Worm (Caenorhabditis elegans) whole organism, young adult: ENCODE measurements around the gene mab-5.
A peak's percentile ranks its signal among the peaks of the same experiment; 100 is the strongest.

Experiments used
- B0019.2 ChIP-seq: fragments of 200-800 bp; sonication (Bioruptor generic); conservative IDR thresholded peaks from 2 replicates; pipeline ENCODE4 v1.3.6; 2022; ENCODE audit warnings: missing genetic modification reagents, missing genetic modification characterization, missing compliant biosample characterization
- F55B11.4 ChIP-seq: sonication (generic microtip); optimal IDR thresholded peaks from 2 replicates; lab custom pipeline; 2016; ENCODE audit warnings: missing compliant biosample characterization, missing genetic modification characterization, borderline replicate concordance; ENCODE audit not compliant: insufficient read depth
- K11D2.4 ChIP-seq: fragments of 200-800 bp; sonication (Bioruptor generic); IDR thresholded peaks from 2 replicates; pipeline ENCODE4 v1.3.6; 2022; ENCODE audit warnings: missing genetic modification reagents, missing genetic modification characterization, missing compliant biosample characterization
- Y79H2A.3 ChIP-seq: fragments of 200-800 bp; sonication (Bioruptor generic); conservative IDR thresholded peaks from 2 replicates; pipeline ENCODE4 v1.3.6; 2022; ENCODE audit warnings: missing genetic modification reagents, missing genetic modification characterization, missing compliant biosample characterization
- Y95B8A.8 ChIP-seq: fragments of 200-800 bp; sonication (Bioruptor generic); IDR thresholded peaks from 2 replicates; pipeline ENCODE4 v1.3.6; 2022; ENCODE audit warnings: missing genetic modification reagents, missing genetic modification characterization, missing compliant biosample characterization
- ceh-58 ChIP-seq: fragments of 200-800 bp; sonication (Bioruptor generic); IDR thresholded peaks from 2 replicates; pipeline ENCODE4 v1.3.6; 2022; ENCODE audit warnings: missing genetic modification characterization, missing compliant biosample characterization
- ceh-91 ChIP-seq: fragments of 200-800 bp; sonication (Bioruptor generic); IDR thresholded peaks from 2 replicates; pipeline ENCODE4 v1.3.6; 2022; ENCODE audit warnings: missing genetic modification reagents, missing genetic modification characterization, missing compliant biosample characterization
- efl-1 ChIP-seq: fragments of 150-350 bp; optimal IDR thresholded peaks from 2 replicates; lab custom pipeline; 2014; ENCODE audit warnings: missing biosample characterization, missing genetic modification reagents, missing genetic modification characterization
- egrh-3 ChIP-seq: fragments of 200-800 bp; sonication (Bioruptor generic); IDR thresholded peaks from 2 replicates; pipeline ENCODE4 v1.3.6; 2022; ENCODE audit warnings: missing genetic modification reagents, missing genetic modification characterization, missing compliant biosample characterization
- him-1 ChIP-seq: sonication (generic microtip); optimal IDR thresholded peaks from 2 replicates; lab custom pipeline; 2016; ENCODE audit warnings: missing genotype, missing genetic modification reagents, missing genetic modification characterization, missing compliant biosample characterization
- hlh-26 ChIP-seq: fragments of 200-800 bp; sonication (Bioruptor generic); conservative IDR thresholded peaks from 2 replicates; pipeline ENCODE4 v1.3.6; 2022; ENCODE audit warnings: missing genetic modification reagents, missing genetic modification characterization, missing compliant biosample characterization
- hmg-1.2 ChIP-seq: fragments of 200-800 bp; sonication (Bioruptor generic); IDR thresholded peaks from 2 replicates; pipeline ENCODE4 v1.3.6; 2022; ENCODE audit warnings: missing genetic modification reagents, missing genetic modification characterization, missing compliant biosample characterization
- hrde-1 ChIP-seq: sonication (generic microtip); optimal IDR thresholded peaks from 2 replicates; lab custom pipeline; 2016; ENCODE audit warnings: missing genetic modification characterization, mild to moderate bottlenecking, missing compliant biosample characterization, moderate library complexity, missing genotype, missing genetic modification reagents, borderline replicate concordance
- hsf-1 ChIP-seq: fragments of 200-800 bp; sonication (Bioruptor generic); IDR thresholded peaks from 2 replicates; pipeline ENCODE4 v1.3.6; 2022; ENCODE audit warnings: missing genetic modification reagents, missing genetic modification characterization, missing compliant biosample characterization
- let-607 ChIP-seq, 2 experiments: fragments of 200-800 bp in 1 of 2; sonication (Bioruptor generic) in 1 of 2; sonication (generic microtip) in 1 of 2; optimal IDR thresholded peaks; 2 replicates each; lab custom pipeline; 2016 to 2018; ENCODE audit warnings: mild to moderate bottlenecking in 2 of 2, missing compliant biosample characterization in 2 of 2, missing genetic modification characterization in 2 of 2, moderate library complexity in 2 of 2, missing genotype in 1 of 2
- lin-40 ChIP-seq: sonication (generic microtip); optimal IDR thresholded peaks from 2 replicates; lab custom pipeline; 2016; ENCODE audit warnings: missing genetic modification characterization, mild to moderate bottlenecking, missing compliant biosample characterization, missing genotype, missing genetic modification reagents
- lin-54 ChIP-seq: fragments of 200-800 bp; sonication (Bioruptor generic); optimal IDR thresholded peaks from 2 replicates; lab custom pipeline; 2018; ENCODE audit warnings: mild to moderate bottlenecking, missing genetic modification characterization, missing compliant biosample characterization
- madf-10 ChIP-seq: sonication (generic microtip); optimal IDR thresholded peaks from 2 replicates; lab custom pipeline; 2016; ENCODE audit warnings: mild to moderate bottlenecking, missing genetic modification characterization, missing compliant biosample characterization
- mcd-1 ChIP-seq: fragments of 200-800 bp; sonication (Bioruptor generic); IDR thresholded peaks from 2 replicates; pipeline ENCODE4 v1.3.6; 2022; ENCODE audit warnings: missing genetic modification reagents, missing genetic modification characterization, missing compliant biosample characterization
- nfyb-1 ChIP-seq: fragments of 200-800 bp; sonication (Bioruptor generic); IDR thresholded peaks from 2 replicates; pipeline ENCODE4 v1.3.6; 2022; ENCODE audit warnings: missing genetic modification reagents, missing genetic modification characterization, missing compliant biosample characterization
- pbrm-1 ChIP-seq: fragments of 200-800 bp; sonication (Bioruptor generic); IDR thresholded peaks from 2 replicates; pipeline ENCODE4 v1.3.6; 2022; ENCODE audit warnings: missing genetic modification reagents, missing genetic modification characterization, missing compliant biosample characterization
- repo-1 ChIP-seq: sonication (generic microtip); optimal IDR thresholded peaks from 2 replicates; lab custom pipeline; 2017; ENCODE audit warnings: mild to moderate bottlenecking, missing genetic modification characterization, missing compliant biosample characterization
- snpc-3.4 ChIP-seq: sonication (generic microtip); optimal IDR thresholded peaks from 2 replicates; lab custom pipeline; 2017; ENCODE audit warnings: missing genetic modification characterization, mild to moderate bottlenecking, missing compliant biosample characterization, antibody characterized with exemption, moderate library complexity, missing genotype, missing genetic modification reagents
- snpc-4 ChIP-seq, 5 experiments: fragments of 150-350 bp in 1 of 5; sonication (generic microtip) in 4 of 5; optimal IDR thresholded peaks; 2 replicates each; lab custom pipeline; 2014 to 2018; ENCODE audit warnings: missing genetic modification characterization in 5 of 5, missing biosample characterization in 3 of 5, antibody characterized with exemption in 2 of 5, mild to moderate bottlenecking in 2 of 5, missing compliant biosample characterization in 2 of 5, missing genotype in 2 of 5, moderate library complexity in 2 of 5, missing genetic modification reagents in 1 of 5
- zfh-2 ChIP-seq: fragments of 200-800 bp; sonication (Bioruptor generic); conservative IDR thresholded peaks from 2 replicates; pipeline ENCODE4 v1.3.6; 2022; ENCODE audit warnings: missing genetic modification reagents, missing genetic modification characterization, missing compliant biosample characterization
- ztf-6 ChIP-seq: fragments of 200-800 bp; sonication (Bioruptor generic); IDR thresholded peaks from 2 replicates; pipeline ENCODE4 v1.3.6; 2022; ENCODE audit warnings: missing genetic modification reagents, missing genetic modification characterization, missing compliant biosample characterization

Gene mab-5

DNA sequence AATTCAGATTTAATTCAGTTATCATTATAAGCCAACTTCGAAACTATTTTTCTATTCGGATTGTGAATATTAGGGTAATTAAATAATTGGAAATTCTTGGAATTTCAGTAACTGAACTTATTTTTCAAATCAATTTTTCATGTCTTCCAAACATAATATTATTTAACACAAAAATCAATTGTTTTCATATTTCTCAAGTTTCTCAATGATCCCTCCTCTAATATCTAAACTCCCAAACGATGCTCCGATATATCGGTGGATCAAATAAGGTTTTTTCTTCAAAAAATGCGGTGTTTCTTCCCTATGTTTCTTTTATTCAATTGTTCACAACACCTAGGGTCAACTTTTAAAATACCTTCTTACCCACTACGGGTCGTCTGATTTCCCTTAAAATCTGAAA, 33.2 kb upstream of the mab-5 start:
- TF ChIP-seq Y95B8A.8 (GFP tag; lab: Robert Waterston, UW) (no peak), mcd-1 (GFP tag; lab: Robert Waterston, UW) (no peak), ceh-91 (GFP tag; lab: Robert Waterston, UW) (no peak), nfyb-1 (GFP tag; lab: Robert Waterston, UW) (no peak), pbrm-1 (no peak), let-607 (tag; optimal IDR thresholded peaks at IDR 0.05; lab: Kevin White, UChicago) (no peak), F55B11.4 (no peak), ceh-58 (GFP tag; lab: Robert Waterston, UW) (no peak), K11D2.4 (GFP tag; lab: Robert Waterston, UW) (no peak), snpc-3.4 (tag; lab: Kevin White, UChicago) (no peak), Y79H2A.3 (no peak), efl-1 (GFP tag; lab: Kevin White, UChicago) (no peak), hmg-1.2 (GFP tag; lab: Robert Waterston, UW) (no peak), hsf-1 (GFP tag; lab: Robert Waterston, UW) (no peak), lin-54 (GFP tag; lab: Kevin White, UChicago) (no peak)

DNA sequence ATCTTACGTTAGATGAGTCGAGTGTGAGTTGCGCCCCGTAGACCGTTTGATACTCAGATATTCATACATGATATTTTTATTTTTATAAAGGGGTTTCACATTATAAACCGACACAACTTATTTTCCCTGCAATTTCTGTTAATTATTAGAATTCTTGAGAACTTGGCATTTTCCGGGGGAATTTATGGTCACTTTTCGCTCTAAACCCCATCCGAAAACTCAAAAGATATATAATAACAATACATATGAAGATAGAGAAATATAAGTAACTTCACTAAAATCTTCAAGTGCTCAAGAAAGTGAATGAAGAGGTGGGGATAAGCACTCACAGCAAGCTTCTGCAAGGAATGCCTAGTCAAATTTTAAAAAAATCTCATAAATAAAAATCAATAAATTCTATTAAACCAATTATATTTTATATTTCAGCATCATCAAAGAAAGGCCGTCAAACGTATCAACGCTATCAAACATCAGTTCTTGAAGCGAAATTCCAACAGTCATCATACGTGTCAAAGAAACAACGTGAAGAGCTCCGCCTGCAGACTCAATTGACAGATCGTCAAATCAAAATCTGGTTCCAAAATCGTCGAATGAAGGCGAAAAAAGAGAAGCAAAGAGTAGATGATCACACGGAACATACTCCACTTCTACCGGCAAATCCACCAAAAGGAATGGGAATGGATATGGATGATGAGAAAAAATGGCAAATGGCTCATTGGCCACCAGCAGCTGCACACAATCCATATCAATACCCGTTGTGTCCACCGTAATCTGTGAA, 32.5 kb upstream of the mab-5 start:
- no peak for TF ChIP-seq hrde-1

DNA sequence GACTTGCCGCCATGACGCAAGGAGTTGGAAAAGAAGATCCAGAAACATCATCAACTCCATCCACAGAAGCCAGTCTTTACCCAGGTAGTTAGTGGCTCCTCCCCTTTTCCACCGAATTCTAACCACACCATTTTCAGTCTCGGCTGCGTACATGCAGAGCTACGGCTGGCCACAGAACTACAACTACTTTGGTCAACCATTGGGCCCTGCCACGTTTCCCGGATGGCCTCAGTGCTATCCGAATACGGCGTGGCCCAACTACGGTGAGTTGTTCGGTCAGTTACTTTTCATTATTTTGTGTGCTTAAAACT, 31.8 kb upstream of the mab-5 start:
- no peak for TF ChIP-seq hlh-26
- no peak for TF ChIP-seq Y79H2A.3

DNA sequence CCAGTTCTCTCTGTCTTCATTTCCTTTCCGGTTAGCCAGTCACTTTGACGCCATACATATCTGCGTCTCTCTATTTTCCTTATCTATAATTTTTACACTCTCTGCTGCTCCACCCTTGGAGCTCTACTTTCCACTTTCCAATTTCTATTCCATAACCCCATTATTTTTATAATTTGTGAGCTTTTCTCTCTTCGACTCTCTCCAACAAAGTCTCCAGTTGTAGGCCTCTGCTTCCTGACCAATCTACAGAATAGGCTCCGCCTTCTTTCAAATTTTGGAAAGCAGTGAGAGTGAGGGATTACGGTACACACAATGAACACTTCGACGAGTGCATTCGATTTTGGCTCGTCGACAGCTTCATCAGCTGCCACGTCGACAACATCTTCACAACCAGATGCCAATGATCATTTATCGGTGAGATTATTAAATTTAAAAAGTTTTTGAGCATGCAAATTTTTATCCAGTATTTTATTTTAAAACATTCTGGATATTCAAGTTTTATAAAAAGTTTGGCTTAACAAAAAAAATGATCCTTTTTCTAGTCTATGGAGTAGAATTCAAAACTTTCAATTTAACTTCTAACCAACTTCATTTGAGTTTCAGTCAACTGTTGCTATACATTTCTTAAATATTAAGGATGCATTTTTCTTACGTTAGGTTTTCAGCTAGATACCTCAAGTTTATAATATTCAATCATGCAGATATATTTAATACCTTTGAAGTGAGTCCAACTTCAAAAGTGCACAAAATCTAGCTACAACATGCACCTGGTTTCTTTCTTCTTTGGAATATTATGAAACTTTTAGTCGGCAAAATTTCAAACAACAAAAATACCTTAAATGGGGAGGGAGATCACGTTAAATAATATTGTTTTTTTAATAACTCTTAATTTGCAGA, 31.2 kb upstream of the mab-5 start, which contains the start of gene egl-5:
Gene egl-5 (plus strand): TSS at position 216 of the 897 bp plus-strand sequence.
- TF ChIP-seq madf-10 (tag; lab: Kevin White, UChicago) (no peak), zfh-2 (GFP tag; lab: Robert Waterston, UW) (no peak), B0019.2 (GFP tag; lab: Robert Waterston, UW) (no peak), ztf-6 (GFP tag; lab: Robert Waterston, UW) (no peak), snpc-4 (GFP tag; optimal IDR thresholded peaks at IDR 0.05; lab: Kevin White, UChicago) (no peak), snpc-4 (tag; optimal IDR thresholded peaks at IDR 0.05; lab: Kevin White, UChicago) (no peak), egrh-3 (GFP tag; lab: Robert Waterston, UW) (no peak), him-1 (tag; lab: Kevin White, UChicago) (no peak), hmg-1.2 (GFP tag; lab: Robert Waterston, UW) (no peak), repo-1 (tag; lab: Kevin White, UChicago) (no peak)

DNA sequence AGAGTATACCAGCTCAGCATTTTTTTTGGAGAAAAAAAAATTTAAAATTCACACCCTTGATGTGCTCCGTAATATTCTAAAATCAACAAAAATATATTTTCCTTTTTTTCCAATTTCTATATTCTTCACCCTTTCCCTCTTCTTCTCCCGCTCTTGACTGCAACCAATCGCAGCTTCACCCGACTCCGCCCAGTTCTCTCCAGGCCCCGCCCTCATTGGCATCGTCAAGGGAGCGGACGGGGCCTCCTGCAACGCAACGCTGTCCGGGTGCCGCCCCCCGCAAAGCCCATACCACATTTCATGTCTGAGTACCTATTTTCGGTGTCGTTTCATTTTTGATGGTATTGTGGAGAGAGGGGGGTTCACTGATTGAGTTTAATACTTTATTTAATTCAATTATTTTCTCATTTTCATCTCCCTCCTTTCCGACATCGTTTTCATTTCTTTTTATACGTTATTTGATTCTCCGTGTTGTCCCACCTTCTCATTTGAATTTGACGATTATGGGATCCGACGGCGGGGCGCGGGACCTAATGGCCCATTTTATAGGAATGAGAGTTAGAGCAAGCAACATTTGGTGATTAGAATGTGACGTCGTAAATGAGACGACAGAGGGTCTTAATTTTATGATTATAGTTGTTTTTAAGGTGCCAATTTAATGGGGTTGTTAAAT, 29.1 kb upstream of the mab-5 start:
- TF ChIP-seq lin-40 (tag; lab: Kevin White, UChicago) (no peak), nfyb-1 (GFP tag; lab: Robert Waterston, UW) (peak; percentile 80), egrh-3 (GFP tag; lab: Robert Waterston, UW) (peak; percentile 71; the same call in 1 of the 2 replicates)
